Worm (Caenorhabditis elegans) whole organism, late embryonic: Measurements from ENCODE around the gene hst-6.

Source experiments
- ceh-9 ChIP-seq: sonication (generic microtip); optimal IDR thresholded peaks from 2 replicates; lab custom pipeline; 2016; ENCODE audit warnings: mild to moderate bottlenecking, missing genetic modification characterization, inconsistent platforms, missing compliant biosample characterization
- fkh-6 ChIP-seq: sonication (generic microtip); optimal IDR thresholded peaks from 2 replicates; lab custom pipeline; 2016; ENCODE audit warnings: missing genetic modification characterization, missing compliant biosample characterization

ce11 chrX:5278249-5278648 lies 2.9 kb downstream of the hst-6 start:
- TF ChIP-seq ceh-9 (no peak), fkh-6 (tag; lab: Kevin White, UChicago) (no peak)
